Worm (Caenorhabditis elegans) whole organism, young adult: ENCODE data around the gene fbxa-65.

ENCODE experiments used
- B0035.1 ChIP-seq: sonication (generic microtip); optimal IDR thresholded peaks from 2 replicates; lab custom pipeline; 2016; ENCODE audit warnings: missing genetic modification characterization, mild to moderate bottlenecking, missing compliant biosample characterization, missing genotype, missing genetic modification reagents
- B0261.1 ChIP-seq: sonication (generic microtip); optimal IDR thresholded peaks from 2 replicates; lab custom pipeline; 2016; ENCODE audit warnings: mild to moderate bottlenecking, missing genetic modification characterization, moderate library complexity, missing compliant biosample characterization
- C06A6.2 ChIP-seq: fragments of 200-800 bp; sonication (Bioruptor generic); conservative IDR thresholded peaks from 2 replicates; pipeline ENCODE4 v1.3.6; 2022; ENCODE audit warnings: missing genetic modification characterization, missing compliant biosample characterization
- C17E4.6 ChIP-seq: fragments of 200-800 bp; sonication (Bioruptor generic); IDR thresholded peaks from 2 replicates; pipeline ENCODE4 v1.3.6; 2022; ENCODE audit warnings: missing genetic modification reagents, missing genetic modification characterization, missing compliant biosample characterization
- F10E7.11 ChIP-seq: sonication (generic microtip); optimal IDR thresholded peaks from 2 replicates; lab custom pipeline; 2017; ENCODE audit warnings: mild to moderate bottlenecking, missing genetic modification characterization, moderate library complexity, missing compliant biosample characterization
- F22D6.2 ChIP-seq: sonication (generic microtip); optimal IDR thresholded peaks from 2 replicates; lab custom pipeline; 2016; ENCODE audit warnings: mild to moderate bottlenecking, missing genetic modification characterization, missing compliant biosample characterization
- F23B12.7 ChIP-seq: sonication (generic microtip); optimal IDR thresholded peaks from 2 replicates; lab custom pipeline; 2017; ENCODE audit warnings: missing genetic modification characterization, mild to moderate bottlenecking, missing compliant biosample characterization, antibody characterized with exemption, moderate library complexity; ENCODE audit not compliant: insufficient read depth
- F33H1.4 ChIP-seq: fragments of 200-800 bp; sonication (Bioruptor generic); IDR thresholded peaks from 2 replicates; pipeline ENCODE4 v1.3.6; 2022; ENCODE audit warnings: missing genetic modification reagents, missing genetic modification characterization, missing compliant biosample characterization
- F57A8.1 ChIP-seq: fragments of 200-800 bp; sonication (Bioruptor generic); optimal IDR thresholded peaks from 2 replicates; lab custom pipeline; 2018; ENCODE audit warnings: mild to moderate bottlenecking, missing genetic modification characterization, moderate library complexity, missing compliant biosample characterization
- F57C9.4 ChIP-seq: sonication (generic microtip); optimal IDR thresholded peaks from 2 replicates; lab custom pipeline; 2017; ENCODE audit warnings: mild to moderate bottlenecking, missing genetic modification characterization, missing compliant biosample characterization
- K12H6.12 ChIP-seq: fragments of 200-800 bp; sonication (Bioruptor generic); optimal IDR thresholded peaks from 2 replicates; lab custom pipeline; 2018; ENCODE audit warnings: mild to moderate bottlenecking, missing genetic modification characterization, missing compliant biosample characterization
- Y53G8AR.9 ChIP-seq: fragments of 200-800 bp; sonication (Bioruptor generic); conservative IDR thresholded peaks from 2 replicates; pipeline ENCODE4 v1.3.6; 2022; ENCODE audit warnings: missing genetic modification reagents, missing genetic modification characterization, missing compliant biosample characterization
- Y56A3A.18 ChIP-seq: fragments of 200-800 bp; sonication (Bioruptor generic); IDR thresholded peaks from 2 replicates; pipeline ENCODE4 v1.3.6; 2022; ENCODE audit warnings: missing genetic modification reagents, missing genetic modification characterization, missing compliant biosample characterization
- Y79H2A.3 ChIP-seq: fragments of 200-800 bp; sonication (Bioruptor generic); conservative IDR thresholded peaks from 2 replicates; pipeline ENCODE4 v1.3.6; 2022; ENCODE audit warnings: missing genetic modification reagents, missing genetic modification characterization, missing compliant biosample characterization
- ZK185.1 ChIP-seq: sonication (generic microtip); optimal IDR thresholded peaks from 2 replicates; lab custom pipeline; 2016; ENCODE audit warnings: mild to moderate bottlenecking, missing genetic modification characterization, missing compliant biosample characterization; ENCODE audit not compliant: poor library complexity, severe bottlenecking
- atf-7 ChIP-seq: sonication (generic microtip); optimal IDR thresholded peaks from 2 replicates; lab custom pipeline; 2017; ENCODE audit warnings: mild to moderate bottlenecking, missing genetic modification characterization, missing compliant biosample characterization
- attf-5 ChIP-seq: fragments of 200-800 bp; sonication (Bioruptor generic); optimal IDR thresholded peaks from 2 replicates; lab custom pipeline; 2018; ENCODE audit warnings: mild to moderate bottlenecking, missing genetic modification characterization, missing compliant biosample characterization
- attf-6 ChIP-seq: fragments of 200-800 bp; sonication (Bioruptor generic); IDR thresholded peaks from 2 replicates; pipeline ENCODE4 v1.3.6; 2022; ENCODE audit warnings: missing genetic modification reagents, missing genetic modification characterization, missing compliant biosample characterization
- cebp-2 ChIP-seq: fragments of 200-800 bp; sonication (Bioruptor generic); IDR thresholded peaks from 2 replicates; pipeline ENCODE4 v1.3.6; 2022; ENCODE audit warnings: missing genetic modification characterization, missing compliant biosample characterization
- ceh-100 ChIP-seq: fragments of 200-800 bp; sonication (Bioruptor generic); IDR thresholded peaks from 2 replicates; pipeline ENCODE4 v1.3.6; 2022; ENCODE audit warnings: missing genetic modification reagents, missing genetic modification characterization, missing compliant biosample characterization
- ceh-58 ChIP-seq: fragments of 200-800 bp; sonication (Bioruptor generic); IDR thresholded peaks from 2 replicates; pipeline ENCODE4 v1.3.6; 2022; ENCODE audit warnings: missing genetic modification characterization, missing compliant biosample characterization
- dpl-1 ChIP-seq: fragments of 150-350 bp; optimal IDR thresholded peaks from 2 replicates; lab custom pipeline; 2014; ENCODE audit warnings: missing biosample characterization, missing genetic modification reagents, missing genetic modification characterization
- efl-1 ChIP-seq: fragments of 150-350 bp; optimal IDR thresholded peaks from 2 replicates; lab custom pipeline; 2014; ENCODE audit warnings: missing biosample characterization, missing genetic modification reagents, missing genetic modification characterization
- egrh-3 ChIP-seq: fragments of 200-800 bp; sonication (Bioruptor generic); IDR thresholded peaks from 2 replicates; pipeline ENCODE4 v1.3.6; 2022; ENCODE audit warnings: missing genetic modification reagents, missing genetic modification characterization, missing compliant biosample characterization
- gei-17 ChIP-seq: fragments of 200-800 bp; sonication (Bioruptor generic); optimal IDR thresholded peaks from 2 replicates; lab custom pipeline; 2018; ENCODE audit warnings: mild to moderate bottlenecking, missing genetic modification characterization, missing compliant biosample characterization
- hlh-12 ChIP-seq: sonication (generic microtip); optimal IDR thresholded peaks from 2 replicates; lab custom pipeline; 2016; ENCODE audit warnings: missing genetic modification characterization, missing compliant biosample characterization
- hmg-1.2 ChIP-seq: fragments of 200-800 bp; sonication (Bioruptor generic); IDR thresholded peaks from 2 replicates; pipeline ENCODE4 v1.3.6; 2022; ENCODE audit warnings: missing genetic modification reagents, missing genetic modification characterization, missing compliant biosample characterization
- lin-35 ChIP-seq, 3 experiments: fragments of 150-350 bp in 2 of 3; sonication (generic microtip) in 1 of 3; optimal IDR thresholded peaks; 2 replicates each; lab custom pipeline; 2014 to 2018; ENCODE audit warnings: missing biosample characterization in 3 of 3, missing genetic modification characterization in 3 of 3, missing genetic modification reagents in 3 of 3
- lsy-27 ChIP-seq: sonication (generic microtip); optimal IDR thresholded peaks from 2 replicates; lab custom pipeline; 2017; ENCODE audit warnings: missing genetic modification characterization, mild to moderate bottlenecking, missing compliant biosample characterization, antibody characterized with exemption, missing genotype, borderline replicate concordance; ENCODE audit not compliant: insufficient read depth
- mcd-1 ChIP-seq: fragments of 200-800 bp; sonication (Bioruptor generic); IDR thresholded peaks from 2 replicates; pipeline ENCODE4 v1.3.6; 2022; ENCODE audit warnings: missing genetic modification reagents, missing genetic modification characterization, missing compliant biosample characterization
- mel-28 ChIP-seq: sonication (generic microtip); optimal IDR thresholded peaks from 2 replicates; lab custom pipeline; 2016; ENCODE audit warnings: borderline replicate concordance, mild to moderate bottlenecking, missing genetic modification characterization, missing compliant biosample characterization
- nfya-2 ChIP-seq: fragments of 200-800 bp; sonication (Bioruptor generic); IDR thresholded peaks from 2 replicates; pipeline ENCODE4 v1.3.6; 2022; ENCODE audit warnings: missing genetic modification reagents, missing genetic modification characterization, missing compliant biosample characterization
- nfyb-1 ChIP-seq: fragments of 200-800 bp; sonication (Bioruptor generic); IDR thresholded peaks from 2 replicates; pipeline ENCODE4 v1.3.6; 2022; ENCODE audit warnings: missing genetic modification reagents, missing genetic modification characterization, missing compliant biosample characterization
- rcor-1 ChIP-seq: fragments of 200-800 bp; sonication (Bioruptor generic); IDR thresholded peaks from 2 replicates; pipeline ENCODE4 v1.3.6; 2022; ENCODE audit warnings: missing genetic modification reagents, missing genetic modification characterization, missing compliant biosample characterization
- snpc-1.1 ChIP-seq: sonication (generic microtip); optimal IDR thresholded peaks from 2 replicates; lab custom pipeline; 2017; ENCODE audit warnings: missing genetic modification characterization, mild to moderate bottlenecking, missing compliant biosample characterization, antibody characterized with exemption, moderate library complexity, missing genotype, missing genetic modification reagents; ENCODE audit not compliant: insufficient read depth
- snpc-3.4 ChIP-seq: sonication (generic microtip); optimal IDR thresholded peaks from 2 replicates; lab custom pipeline; 2017; ENCODE audit warnings: missing genetic modification characterization, mild to moderate bottlenecking, missing compliant biosample characterization, antibody characterized with exemption, moderate library complexity, missing genotype, missing genetic modification reagents
- tbp1 ChIP-seq: fragments of 200-800 bp; sonication (Bioruptor generic); optimal IDR thresholded peaks from 2 replicates; lab custom pipeline; 2018; ENCODE audit warnings: mild to moderate bottlenecking, missing genetic modification characterization, missing compliant biosample characterization
- tbx-9 ChIP-seq: sonication (generic microtip); optimal IDR thresholded peaks from 2 replicates; lab custom pipeline; 2016; ENCODE audit warnings: borderline replicate concordance, missing genetic modification characterization, inconsistent platforms, missing compliant biosample characterization
- ztf-22 ChIP-seq: fragments of 200-800 bp; sonication (Bioruptor generic); optimal IDR thresholded peaks from 2 replicates; lab custom pipeline; 2018; ENCODE audit warnings: mild to moderate bottlenecking, missing genetic modification characterization, moderate library complexity, missing compliant biosample characterization
- ztf-26 ChIP-seq: sonication (generic microtip); optimal IDR thresholded peaks from 2 replicates; lab custom pipeline; 2017; ENCODE audit warnings: missing genetic modification characterization, missing compliant biosample characterization
- ztf-28 ChIP-seq: fragments of 200-800 bp; sonication (Bioruptor generic); IDR thresholded peaks from 2 replicates; pipeline ENCODE4 v1.3.6; 2022; ENCODE audit warnings: missing genetic modification reagents, missing genetic modification characterization, missing compliant biosample characterization
- ztf-3 ChIP-seq: fragments of 200-800 bp; sonication (Bioruptor generic); optimal IDR thresholded peaks from 2 replicates; lab custom pipeline; 2018; ENCODE audit warnings: mild to moderate bottlenecking, missing genetic modification characterization, missing compliant biosample characterization

fbxa-65 gene

ce11 chrV:3333334-3333733, 12.9 kb downstream of the fbxa-65 start, which contains the start of gene C17B7.5:
Gene C17B7.5, plus strand, starts transcription at chrV:3333634.
- TF ChIP-seq C06A6.2 (no peak), egrh-3 (GFP tag; lab: Robert Waterston, UW) (no peak), ZK185.1 (tag; lab: Kevin White, UChicago) (no peak), lsy-27 (no peak), F57C9.4 (tag; lab: Kevin White, UChicago) (no peak), C17E4.6 (no peak), nfyb-1 (GFP tag; lab: Robert Waterston, UW) (no peak), cebp-2 (no peak), ztf-22 (GFP tag; lab: Kevin White, UChicago) (no peak), dpl-1 (GFP tag; lab: Kevin White, UChicago) (no peak), mel-28 (tag; lab: Kevin White, UChicago) (no peak), F22D6.2 (no peak), F33H1.4 (GFP tag; lab: Robert Waterston, UW) (no peak), attf-5 (GFP tag; lab: Kevin White, UChicago) (no peak), ceh-100 (GFP tag; lab: Robert Waterston, UW) (no peak), ceh-58 (GFP tag; lab: Robert Waterston, UW) (no peak), K12H6.12 (tag; lab: Kevin White, UChicago) (no peak), efl-1 (GFP tag; lab: Kevin White, UChicago) (no peak)

- TF ChIP-seq Y79H2A.3 (GFP tag; lab: Robert Waterston, UW) (no peak), ztf-28 (GFP tag; lab: Robert Waterston, UW) (no peak), B0261.1 (tag; lab: Kevin White, UChicago) (no peak), attf-6 (GFP tag; lab: Robert Waterston, UW) (no peak), hlh-12 (no peak), gei-17 (GFP tag; lab: Kevin White, UChicago) (no peak), ztf-3 (no peak), B0035.1 (tag; lab: Kevin White, UChicago) (no peak), F57A8.1 (no peak), atf-7 (tag; lab: Kevin White, UChicago) (no peak), ztf-26 (no peak), hmg-1.2 (GFP tag; lab: Robert Waterston, UW) (no peak), F57C9.4 (tag; lab: Kevin White, UChicago) (no peak), F10E7.11 (tag; lab: Kevin White, UChicago) (no peak), nfya-2 (GFP tag; lab: Robert Waterston, UW) (no peak), lin-35 (GFP tag; optimal IDR thresholded peaks at IDR 0.05; lab: Kevin White, UChicago) (no peak), snpc-3.4 (tag; lab: Kevin White, UChicago) (no peak), tbx-9 (tag; lab: Kevin White, UChicago) (no peak)
- TF ChIP-seq, all 124 proteins: peak for 0
Observed at ce11 chrV:3332023-3332422, 14.3 kb downstream of the fbxa-65 start, which contains the start of gene C17B7.9. Gene C17B7.9, minus strand, starts transcription at chrV:3332123.

- TF ChIP-seq Y56A3A.18: no peak
- no peak for TF ChIP-seq mcd-1 (GFP tag; lab: Robert Waterston, UW)
- no peak for TF ChIP-seq F23B12.7
- no peak for TF ChIP-seq tbp1 (GFP tag; lab: Kevin White, UChicago)
- no peak for TF ChIP-seq snpc-1.1 (tag; lab: Kevin White, UChicago)
- no peak for TF ChIP-seq F10E7.11 (tag; lab: Kevin White, UChicago)
- no peak for TF ChIP-seq Y53G8AR.9
- no peak for TF ChIP-seq rcor-1 (GFP tag; lab: Robert Waterston, UW)
- TF ChIP-seq lsy-27: no peak
- TF ChIP-seq ztf-28 (GFP tag; lab: Robert Waterston, UW): no peak
- no peak for TF ChIP-seq efl-1 (GFP tag; lab: Kevin White, UChicago)
Observed at ce11 chrV:3324178-3324577, 22.1 kb downstream of the fbxa-65 start, which contains the start of gene C17B7.8. Gene C17B7.8, minus strand, starts transcription at chrV:3324278.
